Worm (Caenorhabditis elegans) whole organism, midembryonic: Measurements from ENCODE around the gene trcs-1.

Experiments
- T22C8.4 ChIP-seq: fragments of 200-800 bp; sonication (Bioruptor generic); IDR thresholded peaks from 2 replicates; pipeline ENCODE4 v1.3.6; 2022; ENCODE audit warnings: missing genetic modification characterization, missing compliant biosample characterization
- cog-1 ChIP-seq: sonication (generic microtip); optimal IDR thresholded peaks from 2 replicates; lab custom pipeline; 2016; ENCODE audit warnings: missing genetic modification characterization, missing compliant biosample characterization
- flt-1 ChIP-seq: fragments of 200-800 bp; sonication (Bioruptor generic); IDR thresholded peaks from 2 replicates; pipeline ENCODE4 v1.3.6; 2022; ENCODE audit warnings: missing genetic modification characterization, missing compliant biosample characterization
- klf-2 ChIP-seq: fragments of 200-800 bp; sonication (Bioruptor generic); conservative IDR thresholded peaks from 2 replicates; pipeline ENCODE4 v1.3.6; 2022; ENCODE audit warnings: missing genetic modification reagents, missing genetic modification characterization, missing compliant biosample characterization
- med-1 ChIP-seq: sonication (generic microtip); optimal IDR thresholded peaks from 2 replicates; lab custom pipeline; 2017; ENCODE audit warnings: missing genetic modification characterization, mild to moderate bottlenecking, missing compliant biosample characterization, antibody characterized with exemption, missing genetic modification reagents; ENCODE audit not compliant: insufficient read depth
- ref-1 ChIP-seq: fragments of 200-800 bp; sonication (Bioruptor generic); conservative IDR thresholded peaks from 2 replicates; pipeline ENCODE4 v1.3.6; 2022; ENCODE audit warnings: missing genetic modification reagents, missing genetic modification characterization, missing compliant biosample characterization
- tab-1 ChIP-seq: fragments of 200-800 bp; sonication (Bioruptor generic); IDR thresholded peaks from 2 replicates; pipeline ENCODE4 v1.3.6; 2022; ENCODE audit warnings: missing genetic modification characterization, missing compliant biosample characterization
- ztf-23 ChIP-seq: fragments of 200-800 bp; sonication (Bioruptor generic); IDR thresholded peaks from 2 replicates; pipeline ENCODE4 v1.3.6; 2022; ENCODE audit warnings: missing genetic modification reagents, missing genetic modification characterization, missing compliant biosample characterization
- ztf-29 ChIP-seq: fragments of 200-800 bp; sonication (Bioruptor generic); IDR thresholded peaks from 2 replicates; pipeline ENCODE4 v1.3.6; 2022; ENCODE audit warnings: missing genetic modification reagents, missing genetic modification characterization, missing compliant biosample characterization

DNA sequence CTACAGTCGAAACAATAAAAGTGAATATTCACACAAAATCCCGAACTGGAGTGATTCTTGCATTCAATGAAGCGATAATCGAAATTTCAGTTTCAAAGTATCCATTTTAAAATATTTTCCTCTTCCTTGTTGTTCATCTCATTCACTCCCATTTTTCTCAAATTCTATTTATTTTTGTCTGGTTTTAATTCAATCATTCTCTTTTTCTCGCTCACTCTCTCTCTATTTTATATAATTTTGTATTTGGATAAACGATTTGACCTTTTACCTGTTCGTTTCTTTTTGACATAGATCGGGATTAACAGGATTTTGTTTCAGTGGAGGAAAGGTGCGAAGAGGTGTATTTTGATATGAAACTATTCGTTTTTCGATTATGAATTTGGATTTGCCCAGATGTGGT is 42.6 kb downstream of the trcs-1 start, which contains the start of gene T05A1.5:
- TF ChIP-seq T22C8.4 (GFP tag; lab: Robert Waterston, UW) (no peak), klf-2 (GFP tag; lab: Robert Waterston, UW) (no peak), flt-1 (GFP tag; lab: Robert Waterston, UW) (no peak), cog-1 (tag; lab: Kevin White, UChicago) (no peak), ref-1 (GFP tag; lab: Robert Waterston, UW) (no peak), tab-1 (GFP tag; lab: Robert Waterston, UW) (no peak), med-1 (GFP tag; lab: Kevin White, UChicago) (no peak), ztf-23 (no peak), ztf-29 (GFP tag; lab: Robert Waterston, UW) (no peak)
